Worm (Caenorhabditis elegans) whole organism, early embryonic: ENCODE data around the gene C53B4.2.

Source experiments
- B0310.2 ChIP-seq: sonication (generic microtip); optimal IDR thresholded peaks from 2 replicates; lab custom pipeline; 2016; ENCODE audit warnings: mild to moderate bottlenecking, missing genetic modification characterization, missing compliant biosample characterization
- F13C5.2 ChIP-seq: sonication (generic microtip); optimal IDR thresholded peaks from 2 replicates; lab custom pipeline; 2017; ENCODE audit warnings: mild to moderate bottlenecking, missing genetic modification characterization, inconsistent platforms, missing compliant biosample characterization
- ama-1 ChIP-seq: fragments of 150-350 bp; optimal IDR thresholded peaks from 2 replicates; lab custom pipeline; 2014
- ceh-13 ChIP-seq: fragments of 200-800 bp; sonication (Bioruptor generic); optimal IDR thresholded peaks from 2 replicates; lab custom pipeline; 2018; ENCODE audit warnings: mild to moderate bottlenecking, missing genetic modification characterization, missing compliant biosample characterization
- ets-7 ChIP-seq: sonication (generic microtip); optimal IDR thresholded peaks from 2 replicates; lab custom pipeline; 2016; ENCODE audit warnings: missing genotype, missing genetic modification characterization, missing compliant biosample characterization
- hmg-4 ChIP-seq: fragments of 200-800 bp; sonication (Bioruptor generic); optimal IDR thresholded peaks from 2 replicates; lab custom pipeline; 2018; ENCODE audit warnings: mild to moderate bottlenecking, missing genetic modification characterization, missing compliant biosample characterization
- hnd-1 ChIP-seq: sonication (generic microtip); optimal IDR thresholded peaks from 2 replicates; lab custom pipeline; 2016; ENCODE audit warnings: missing genetic modification characterization, missing compliant biosample characterization
- scrt-1 ChIP-seq: fragments of 200-800 bp; sonication (Bioruptor generic); IDR thresholded peaks from 2 replicates; pipeline ENCODE4 v1.3.6; 2022; ENCODE audit warnings: missing genetic modification characterization, missing compliant biosample characterization
- sea-1 ChIP-seq: fragments of 200-800 bp; sonication (Bioruptor generic); conservative IDR thresholded peaks from 2 replicates; pipeline ENCODE4 v1.3.6; 2022; ENCODE audit warnings: missing genetic modification characterization, missing compliant biosample characterization
- tbx-11 ChIP-seq: fragments of 200-800 bp; sonication (Bioruptor generic); IDR thresholded peaks from 2 replicates; pipeline ENCODE4 v1.3.6; 2022; ENCODE audit warnings: missing genetic modification characterization, missing compliant biosample characterization
- tbx-37 ChIP-seq: fragments of 200-800 bp; sonication (Bioruptor generic); conservative IDR thresholded peaks from 2 replicates; pipeline ENCODE4 v1.3.6; 2022; ENCODE audit warnings: missing genetic modification reagents, missing genetic modification characterization, missing compliant biosample characterization

- no peak for TF ChIP-seq F13C5.2 (tag; lab: Kevin White, UChicago)
- no peak for TF ChIP-seq scrt-1 (GFP tag; lab: Robert Waterston, UW)
- no peak for TF ChIP-seq sea-1 (GFP tag; lab: Robert Waterston, UW)
- TF ChIP-seq ama-1, result no peak
- no peak for TF ChIP-seq tbx-37
- TF ChIP-seq ceh-13 (GFP tag; lab: Kevin White, UChicago), result no peak
- no peak for TF ChIP-seq ets-7 (tag; lab: Kevin White, UChicago)
- no peak for TF ChIP-seq tbx-11 (GFP tag; lab: Robert Waterston, UW)
- no peak for TF ChIP-seq hmg-4
- no peak for TF ChIP-seq hnd-1 (tag; lab: Kevin White, UChicago)
- TF ChIP-seq B0310.2 (tag; lab: Kevin White, UChicago), result no peak
Observed at ce11 chrIV:8974543-8975330, 8.8 kb downstream of the C53B4.2 start.
